Worm (Caenorhabditis elegans): Measurements from ENCODE around the gene Y55F3C.9.

- no peak for TF ChIP-seq dve-1 (tag; optimal IDR thresholded peaks at IDR 0.05; ENCODE audit: insufficient read depth)
- TF ChIP-seq nhr-237 (tag; optimal IDR thresholded peaks at IDR 0.05), result no peak
- TF ChIP-seq Y48G9A.11 (GFP tag; IDR thresholded peaks at IDR 0.05), result no peak
- TF ChIP-seq ceh-32 (tag; optimal IDR thresholded peaks at IDR 0.05; ENCODE audit: poor library complexity), result no peak
- TF ChIP-seq nhr-76 (tag; optimal IDR thresholded peaks at IDR 0.05), result no peak
- no peak for TF ChIP-seq attf-4 (tag; optimal IDR thresholded peaks at IDR 0.05)
- TF ChIP-seq ceh-62 (tag; optimal IDR thresholded peaks at IDR 0.05), result no peak
- TF ChIP-seq ama-1 (optimal IDR thresholded peaks at IDR 0.05), result no peak
- no peak for TF ChIP-seq zfp-2 (tag; optimal IDR thresholded peaks at IDR 0.05)
- TF ChIP-seq T20F7.1 (GFP tag; optimal IDR thresholded peaks at IDR 0.05), result no peak
- TF ChIP-seq nhr-28 (tag; optimal IDR thresholded peaks at IDR 0.05), result no peak
- TF ChIP-seq daf-16 (GFP tag; optimal IDR thresholded peaks at IDR 0.05), result no peak
- no peak for TF ChIP-seq daf-16 (tag; optimal IDR thresholded peaks at IDR 0.05)
- TF ChIP-seq Y105C5A.15 (GFP tag; IDR thresholded peaks at IDR 0.05), result no peak
These were observed 45.6 kb upstream of the Y55F3C.9 start for ce11 chrIV:773580-773979.

All from whole organism, L4 larva.